Fruit fly (Drosophila melanogaster): ENCODE measurements around the gene Hsc70-1.

Gene Hsc70-1

DNA sequence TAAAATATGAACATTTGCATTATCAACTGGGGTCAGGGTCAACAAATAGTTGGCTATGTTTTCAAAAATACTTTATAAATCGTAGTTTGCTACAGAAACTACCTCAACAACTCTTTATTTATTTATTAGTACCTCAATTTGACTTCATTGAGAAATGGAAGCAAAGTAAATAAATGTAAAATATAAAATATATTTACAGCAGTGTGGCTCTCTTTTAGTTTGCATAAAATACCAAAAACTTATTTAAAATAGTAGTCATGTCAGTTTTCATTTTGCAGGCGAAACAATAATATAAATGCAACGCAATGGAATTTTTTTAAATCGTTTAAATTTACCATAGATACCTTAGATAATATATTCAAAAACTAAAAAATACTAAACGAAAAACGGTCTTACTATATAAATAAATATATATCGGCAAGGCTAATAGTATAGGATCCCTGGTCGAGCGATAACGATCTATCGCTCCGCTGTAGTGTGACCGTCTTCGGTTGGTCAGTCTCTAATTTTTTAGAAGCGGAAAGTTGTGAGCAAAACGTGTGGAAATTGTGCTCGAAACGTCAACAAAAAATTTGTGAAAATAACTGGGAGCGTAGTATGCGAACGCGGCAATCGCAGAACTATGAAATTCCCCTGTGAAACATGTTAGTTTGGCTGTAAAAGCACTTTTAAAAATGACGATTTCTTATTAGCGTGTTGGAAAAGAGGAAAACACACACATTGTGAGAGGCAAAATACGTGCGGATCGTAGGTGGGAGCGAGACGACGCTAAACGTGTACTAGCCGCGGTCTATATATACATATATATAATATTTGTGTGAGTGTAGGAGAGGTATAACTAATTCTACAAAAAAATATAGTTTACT, 28.0 kb downstream of the Hsc70-1 start, which contains the start of the genes Nprl3 and upSET (continued):
- TF ChIP-seq zen2 (GFP tag; IDR thresholded peaks at IDR 0.05; ENCODE audit: partially characterized antibody): peak; percentile 20; the same call in 1 of the 3 replicates
- TF ChIP-seq zf30C (GFP tag; optimal IDR thresholded peaks at IDR 0.05): no peak
- no peak for TF ChIP-seq CG14441 (GFP tag; IDR thresholded peaks at IDR 0.05)
- no peak for TF ChIP-seq CG14965 (GFP tag; optimal IDR thresholded peaks at IDR 0.05; ENCODE audit: borderline replicate concordance)
- TF ChIP-seq CG34376 (GFP tag; optimal IDR thresholded peaks at IDR 0.05): no peak
- TF ChIP-seq Poxn (GFP tag; IDR thresholded peaks at IDR 0.05): no peak
- no peak for TF ChIP-seq Chrac-16 (GFP tag; optimal IDR thresholded peaks at IDR 0.05)
- TF ChIP-seq unc-4 (GFP tag; IDR thresholded peaks at IDR 0.05; ENCODE audit: partially characterized antibody): peak; percentile 85
- TF ChIP-seq Hr78 (GFP tag; optimal IDR thresholded peaks at IDR 0.05): peak in 1 of 2 experiments; percentile 2
- TF ChIP-seq Meics (GFP tag; optimal IDR thresholded peaks at IDR 0.05): peak; percentile 17
- peak; percentile 14 for TF ChIP-seq CG2678 (tag; optimal IDR thresholded peaks at IDR 0.05)
- no peak for TF ChIP-seq dysf (GFP tag; IDR thresholded peaks at IDR 0.05)
- peak; percentile 81 for TF ChIP-seq Med (GFP tag)
- no peak for TF ChIP-seq fu2 (GFP tag; optimal IDR thresholded peaks at IDR 0.05)
- no peak for TF ChIP-seq corto (GFP tag; optimal IDR thresholded peaks at IDR 0.05)
- TF ChIP-seq disco-r (GFP tag; optimal IDR thresholded peaks at IDR 0.05): no peak
- TF ChIP-seq CG6813 (GFP tag; optimal IDR thresholded peaks at IDR 0.05): no peak
- TF ChIP-seq Fer1 (GFP tag; optimal IDR thresholded peaks at IDR 0.05): no peak
- peak; percentile 87 for TF ChIP-seq Elba2 (GFP tag; optimal IDR thresholded peaks at IDR 0.05)
- TF ChIP-seq unpg (GFP tag; optimal IDR thresholded peaks at IDR 0.05): peak; percentile 6
- no peak for TF ChIP-seq CG13424 (tag; optimal IDR thresholded peaks at IDR 0.05)
- peak; percentile 35 for TF ChIP-seq Dp (GFP tag; optimal IDR thresholded peaks at IDR 0.05)
- no peak for TF ChIP-seq tll (GFP tag; optimal IDR thresholded peaks at IDR 0.05)
- TF ChIP-seq Taf1 (GFP tag; IDR thresholded peaks at IDR 0.05): no peak
- TF ChIP-seq nmo (GFP tag; optimal IDR thresholded peaks at IDR 0.05): peak; percentile 51
- TF ChIP-seq CG9932 (GFP tag; IDR thresholded peaks at IDR 0.05): peak; percentile 17; the same call in 1 of the 2 replicates
- peak; percentile 22 for TF ChIP-seq grau (tag; optimal IDR thresholded peaks at IDR 0.05)
- no peak for TF ChIP-seq CG4854 (GFP tag; optimal IDR thresholded peaks at IDR 0.05)
- no peak; the same call in 1 of the 2 replicates for TF ChIP-seq CG31441 (GFP tag; IDR thresholded peaks at IDR 0.05)
- no peak for TF ChIP-seq CG30431 (GFP tag; optimal IDR thresholded peaks at IDR 0.05)
- no peak for TF ChIP-seq B-H1 (GFP tag; IDR thresholded peaks at IDR 0.05)
- no peak for TF ChIP-seq cato (GFP tag; optimal IDR thresholded peaks at IDR 0.05; ENCODE audit: borderline replicate concordance)
- TF ChIP-seq Hsf (GFP tag; optimal IDR thresholded peaks at IDR 0.05): peak; percentile 20
- TF ChIP-seq ham (GFP tag; IDR thresholded peaks at IDR 0.05): no peak
- TF ChIP-seq Oli (tag; optimal IDR thresholded peaks at IDR 0.05): no peak
- peak; percentile 44 for TF ChIP-seq CG11504 (tag; optimal IDR thresholded peaks at IDR 0.05)
- TF ChIP-seq CG1602 (GFP tag; optimal IDR thresholded peaks at IDR 0.05): no peak
- TF ChIP-seq gt (GFP tag; IDR thresholded peaks at IDR 0.05): no peak
- no peak for TF ChIP-seq al (GFP tag; IDR thresholded peaks at IDR 0.05)
- no peak for TF ChIP-seq kni (GFP tag; optimal IDR thresholded peaks at IDR 0.05)
- peak; percentile 52 for TF ChIP-seq CG2712 (tag; optimal IDR thresholded peaks at IDR 0.05)
- no peak for TF ChIP-seq CG1647 (GFP tag; optimal IDR thresholded peaks at IDR 0.05)
- TF ChIP-seq pfk (GFP tag; optimal IDR thresholded peaks at IDR 0.05): no peak
- TF ChIP-seq CG11085 (GFP tag; IDR thresholded peaks at IDR 0.05): no peak
- no peak for TF ChIP-seq run (tag; optimal IDR thresholded peaks at IDR 0.05)
- peak; percentile 86 for TF ChIP-seq inv (GFP tag; IDR thresholded peaks at IDR 0.05; ENCODE audit: partially characterized antibody)
- no peak for TF ChIP-seq CG18764 (GFP tag; optimal IDR thresholded peaks at IDR 0.05)
- peak; percentile 80 for TF ChIP-seq Sry-δ (GFP tag; optimal IDR thresholded peaks at IDR 0.05)

Data from whole organism, embryonic.